Worm (Caenorhabditis elegans) whole organism, L1 larva: ENCODE results near the gene hcp-3.

Source experiments
- C34B4.2 ChIP-seq: sonication (generic microtip); optimal IDR thresholded peaks from 2 replicates; lab custom pipeline; 2017; ENCODE audit warnings: mild to moderate bottlenecking, missing genetic modification characterization, missing compliant biosample characterization
- ama-1 ChIP-seq: fragments of 150-350 bp; optimal IDR thresholded peaks from 2 replicates; lab custom pipeline; 2014
- ceh-63 ChIP-seq: fragments of 200-800 bp; sonication (Bioruptor generic); optimal IDR thresholded peaks from 2 replicates; lab custom pipeline; 2018; ENCODE audit warnings: mild to moderate bottlenecking, missing genetic modification characterization, missing compliant biosample characterization
- ceh-82 ChIP-seq, 3 experiments: fragments of 150-350 bp in 1 of 3; sonication (generic microtip) in 2 of 3; optimal IDR thresholded peaks; 2 replicates each; lab custom pipeline; 2014 to 2017; ENCODE audit warnings: missing biosample characterization in 3 of 3, missing genetic modification characterization in 3 of 3
- ceh-88 ChIP-seq: fragments of 200-800 bp; sonication (Bioruptor generic); IDR thresholded peaks from 2 replicates; pipeline ENCODE4 v1.3.6; 2022; ENCODE audit warnings: missing genetic modification characterization, missing compliant biosample characterization
- dpl-1 ChIP-seq, 3 experiments: fragments of 150-350 bp in 2 of 3; sonication (generic microtip) in 1 of 3; optimal IDR thresholded peaks; 2 replicates each; lab custom pipeline; 2014 to 2017; ENCODE audit warnings: missing biosample characterization in 3 of 3, missing genetic modification characterization in 3 of 3, missing genetic modification reagents in 3 of 3
- dsc-1 ChIP-seq: sonication (generic microtip); optimal IDR thresholded peaks from 2 replicates; lab custom pipeline; 2016; ENCODE audit warnings: mild to moderate bottlenecking, missing genetic modification characterization, missing compliant biosample characterization
- efl-1 ChIP-seq, 4 experiments: fragments of 150-350 bp; optimal IDR thresholded peaks in 3 of 4; peaks in 1 of 4; 1 replicate in 1 of 4; 2 replicates in 3 of 4; lab custom pipeline; 2014; ENCODE audit warnings: missing biosample characterization in 2 of 4, missing genetic modification characterization in 2 of 4, missing genetic modification reagents in 2 of 4
- efl-3 ChIP-seq: fragments of 200-800 bp; sonication (Bioruptor generic); optimal IDR thresholded peaks from 2 replicates; lab custom pipeline; 2018; ENCODE audit warnings: mild to moderate bottlenecking, missing genetic modification characterization, missing compliant biosample characterization
- egl-13 ChIP-seq: sonication (generic microtip); optimal IDR thresholded peaks from 2 replicates; lab custom pipeline; 2016; ENCODE audit warnings: missing genotype, missing genetic modification reagents, missing genetic modification characterization, missing compliant biosample characterization
- elt-2 ChIP-seq: sonication (generic microtip); optimal IDR thresholded peaks from 2 replicates; lab custom pipeline; 2016; ENCODE audit warnings: missing genetic modification characterization, mild to moderate bottlenecking, inconsistent platforms, missing compliant biosample characterization, missing genetic modification reagents
- elt-3 ChIP-seq, 6 experiments: fragments of 150-350 bp in 1 of 6; sonication (generic microtip); optimal IDR thresholded peaks; 2 replicates each; lab custom pipeline; 2017 to 2018; ENCODE audit warnings: missing biosample characterization in 6 of 6, missing genetic modification characterization in 6 of 6, inconsistent platforms in 1 of 6
- ets-5 ChIP-seq: fragments of 200-800 bp; sonication (Bioruptor generic); IDR thresholded peaks from 2 replicates; pipeline ENCODE4 v1.3.6; 2022; ENCODE audit warnings: missing genetic modification characterization, missing compliant biosample characterization
- fkh-10 ChIP-seq: sonication (generic microtip); optimal IDR thresholded peaks from 2 replicates; lab custom pipeline; 2017; ENCODE audit warnings: missing biosample characterization, missing genetic modification reagents, missing genetic modification characterization
- grh-1 ChIP-seq: fragments of 200-800 bp; sonication (Bioruptor generic); IDR thresholded peaks from 2 replicates; pipeline ENCODE4 v1.3.6; 2022; ENCODE audit warnings: missing genetic modification reagents, missing genetic modification characterization, missing compliant biosample characterization
- hlh-17 ChIP-seq: fragments of 200-800 bp; sonication (Bioruptor generic); optimal IDR thresholded peaks from 2 replicates; lab custom pipeline; 2018; ENCODE audit warnings: missing genetic modification characterization, mild to moderate bottlenecking, missing compliant biosample characterization, moderate library complexity, borderline replicate concordance
- irx-1 ChIP-seq: sonication (generic microtip); optimal IDR thresholded peaks from 2 replicates; lab custom pipeline; 2016; ENCODE audit warnings: missing genetic modification characterization, missing compliant biosample characterization
- lin-13 ChIP-seq: fragments of 150-350 bp; optimal IDR thresholded peaks from 2 replicates; lab custom pipeline; 2014; ENCODE audit warnings: missing biosample characterization, missing genetic modification reagents, missing genetic modification characterization
- lsy-2 ChIP-seq, 2 experiments: fragments of 150-350 bp; optimal IDR thresholded peaks; 2 replicates each; lab custom pipeline; 2014; ENCODE audit warnings: missing biosample characterization in 2 of 2, missing genetic modification characterization in 2 of 2
- mdl-1 ChIP-seq, 2 experiments: fragments of 150-350 bp; optimal IDR thresholded peaks; 2 replicates each; lab custom pipeline; 2014 to 2017; ENCODE audit warnings: missing biosample characterization in 2 of 2, missing genetic modification characterization in 2 of 2, inconsistent platforms in 1 of 2
- mef-2 ChIP-seq: fragments of 150-350 bp; optimal IDR thresholded peaks from 2 replicates; lab custom pipeline; 2014; ENCODE audit warnings: missing biosample characterization, missing genetic modification characterization
- nhr-12 ChIP-seq: sonication (generic microtip); optimal IDR thresholded peaks from 2 replicates; lab custom pipeline; 2017; ENCODE audit warnings: missing biosample characterization, missing genetic modification characterization
- nhr-19 ChIP-seq: fragments of 200-800 bp; sonication (Bioruptor generic); conservative IDR thresholded peaks from 2 replicates; pipeline ENCODE4 v1.3.6; 2022; ENCODE audit warnings: missing genetic modification characterization, missing compliant biosample characterization
- nhr-76 ChIP-seq: sonication (generic microtip); optimal IDR thresholded peaks from 2 replicates; lab custom pipeline; 2017; ENCODE audit warnings: missing biosample characterization, missing genetic modification characterization
- nhr-84 ChIP-seq: sonication (generic microtip); optimal IDR thresholded peaks from 2 replicates; lab custom pipeline; 2017; ENCODE audit warnings: missing biosample characterization, missing genetic modification characterization
- nhr-85 ChIP-seq: sonication (generic microtip); peaks from one replicate; lab custom pipeline; 2016; ENCODE audit warnings: missing genetic modification characterization, inconsistent platforms, missing compliant biosample characterization
- pax-3 ChIP-seq: fragments of 200-800 bp; sonication (Bioruptor generic); optimal IDR thresholded peaks from 2 replicates; lab custom pipeline; 2018; ENCODE audit warnings: mild to moderate bottlenecking, missing genetic modification characterization, moderate library complexity, missing compliant biosample characterization
- skn-1 ChIP-seq: fragments of 150-350 bp; optimal IDR thresholded peaks from 2 replicates; lab custom pipeline; 2014; ENCODE audit warnings: missing biosample characterization, missing genetic modification characterization
- snu-23 ChIP-seq: sonication (generic microtip); optimal IDR thresholded peaks from 2 replicates; lab custom pipeline; 2016; ENCODE audit warnings: missing genetic modification characterization, missing compliant biosample characterization
- swsn-7 ChIP-seq: sonication (generic microtip); optimal IDR thresholded peaks from 2 replicates; lab custom pipeline; 2016; ENCODE audit warnings: missing genetic modification characterization, missing compliant biosample characterization
- tbx-2 ChIP-seq: sonication (generic microtip); optimal IDR thresholded peaks from 2 replicates; lab custom pipeline; 2016; ENCODE audit warnings: missing genetic modification characterization, missing compliant biosample characterization
- unc-130 ChIP-seq: fragments of 150-350 bp; optimal IDR thresholded peaks from 2 replicates; lab custom pipeline; 2017; ENCODE audit warnings: missing biosample characterization, missing genetic modification characterization, inconsistent platforms
- unc-62 ChIP-seq: fragments of 150-350 bp; optimal IDR thresholded peaks from 2 replicates; lab custom pipeline; 2014; ENCODE audit warnings: missing biosample characterization, missing genetic modification reagents, missing genetic modification characterization
- unc-86 ChIP-seq: sonication (generic microtip); optimal IDR thresholded peaks from 2 replicates; lab custom pipeline; 2016; ENCODE audit warnings: missing genetic modification characterization, missing compliant biosample characterization
- unc-98 ChIP-seq: fragments of 200-800 bp; sonication (Bioruptor generic); IDR thresholded peaks from 2 replicates; pipeline ENCODE4 v1.3.6; 2022; ENCODE audit warnings: missing genetic modification characterization, missing compliant biosample characterization

hcp-3 gene

ce11 chrIII:9600645-9601044, 15.6 kb downstream of the hcp-3 start, which contains the start of gene F58A4.2:
F58A4.2 (minus strand) TSS chrIII:9600745.
- TF ChIP-seq nhr-19 (GFP tag; lab: Robert Waterston, UW) (no peak), efl-1 (optimal IDR thresholded peaks at IDR 0.05; lab: Kevin White, UChicago) (peak in 1 of 2 experiments; percentile 79), efl-1 (GFP tag; optimal IDR thresholded peaks at IDR 0.05 in 1 of 2; lab: Kevin White, UChicago) (peak in 1 of 2 experiments; percentile 19)

ce11 chrIII:9598168-9598567, 18.1 kb downstream of the hcp-3 start, which contains the start of gene F58A4.1:
F58A4.1 (plus strand) TSS chrIII:9598468.
- TF ChIP-seq ets-5 (no peak), egl-13 (tag; lab: Kevin White, UChicago) (no peak), efl-3 (GFP tag; lab: Kevin White, UChicago) (no peak), unc-62 (no peak), dpl-1 (GFP tag; optimal IDR thresholded peaks at IDR 0.05; lab: Kevin White, UChicago) (no peak), ama-1 (lab: Kevin White, UChicago) (no peak), unc-130 (no peak), nhr-85 (tag; lab: Kevin White, UChicago) (no peak), pax-3 (tag; lab: Kevin White, UChicago) (no peak), hlh-17 (GFP tag; lab: Kevin White, UChicago) (no peak), unc-98 (no peak), nhr-19 (GFP tag; lab: Robert Waterston, UW) (no peak), nhr-12 (no peak)

- no peak for TF ChIP-seq fkh-10
- TF ChIP-seq snu-23 (GFP tag; lab: Kevin White, UChicago): no peak
- no peak for TF ChIP-seq nhr-76
- no peak for TF ChIP-seq dpl-1 (GFP tag; optimal IDR thresholded peaks at IDR 0.05; lab: Kevin White, UChicago)
- no peak for TF ChIP-seq irx-1
- no peak for TF ChIP-seq mef-2 (tag; lab: Kevin White, UChicago)
- no peak for TF ChIP-seq nhr-84
- TF ChIP-seq egl-13 (tag; lab: Kevin White, UChicago): no peak
- no peak for TF ChIP-seq grh-1 (GFP tag; lab: Robert Waterston, UW)
- TF ChIP-seq unc-62: no peak
Observed at ce11 chrIII:9597044-9597443, 19.2 kb downstream of the hcp-3 start, which contains the start of gene C48B4.12. C48B4.12 (plus strand) TSS chrIII:9597344.

ce11 chrIII:9595563-9595962, 20.7 kb downstream of the hcp-3 start, which contains the start of gene rom-2:
rom-2 (minus strand) TSS chrIII:9595663.
- no peak for TF ChIP-seq snu-23 (GFP tag; lab: Kevin White, UChicago)
- TF ChIP-seq efl-3 (GFP tag; lab: Kevin White, UChicago): no peak
- TF ChIP-seq nhr-76: no peak
- TF ChIP-seq tbx-2 (tag; lab: Kevin White, UChicago): no peak
- no peak for TF ChIP-seq lin-13 (GFP tag; lab: Kevin White, UChicago)
- no peak for TF ChIP-seq ceh-88 (GFP tag; lab: Robert Waterston, UW)
- TF ChIP-seq skn-1: no peak
- TF ChIP-seq mef-2 (tag; lab: Kevin White, UChicago): no peak
- TF ChIP-seq nhr-19 (GFP tag; lab: Robert Waterston, UW): no peak
- no peak for TF ChIP-seq unc-86 (tag; lab: Kevin White, UChicago)
- TF ChIP-seq ets-5: no peak
- TF ChIP-seq ceh-82 (tag; optimal IDR thresholded peaks at IDR 0.05; lab: Kevin White, UChicago): no peak
- no peak for TF ChIP-seq C34B4.2
- no peak for TF ChIP-seq dsc-1

- peak; percentile 35 for TF ChIP-seq elt-2 (tag; lab: Kevin White, UChicago)
- TF ChIP-seq swsn-7 (tag; lab: Kevin White, UChicago): no peak
Observed at ce11 chrIII:9592118-9592517, 24.2 kb downstream of the hcp-3 start, which contains the start of gene acox-1.5. acox-1.5 (minus strand) TSS chrIII:9592192.

- TF ChIP-seq ets-5 (no peak), ceh-63 (GFP tag; lab: Kevin White, UChicago) (no peak), efl-3 (GFP tag; lab: Kevin White, UChicago) (no peak), mdl-1 (tag; optimal IDR thresholded peaks at IDR 0.05; lab: Kevin White, UChicago) (peak in 1 of 2 experiments; percentile 2), ceh-88 (GFP tag; lab: Robert Waterston, UW) (no peak), elt-3 (tag; optimal IDR thresholded peaks at IDR 0.05; lab: Kevin White, UChicago) (no peak), lsy-2 (tag; optimal IDR thresholded peaks at IDR 0.05; lab: Kevin White, UChicago) (no peak), elt-2 (tag; lab: Kevin White, UChicago) (peak; percentile 83)
Observed at ce11 chrIII:9590212-9590611, 26.1 kb downstream of the hcp-3 start.
